Fruit fly (Drosophila melanogaster): Measurements from ENCODE around the gene Nrg.

dm6 chrX:8469606-8470005, 47.6 kb upstream of the Nrg start:
- TF ChIP-seq HLH4C (GFP tag; IDR thresholded peaks at IDR 0.05; ENCODE audit: partially characterized antibody) (no peak), Dref (GFP tag; IDR thresholded peaks at IDR 0.05) (no peak), CG34376 (GFP tag; optimal IDR thresholded peaks at IDR 0.05) (no peak), CG8089 (GFP tag; optimal IDR thresholded peaks at IDR 0.05) (no peak), CG2129 (GFP tag; IDR thresholded peaks at IDR 0.05; ENCODE audit: partially characterized antibody) (no peak), YL-1 (GFP tag; optimal IDR thresholded peaks at IDR 0.05) (no peak), Mrtf (GFP tag; IDR thresholded peaks at IDR 0.05) (no peak), danr (GFP tag; IDR thresholded peaks at IDR 0.05) (no peak)
